Worm (Caenorhabditis elegans) whole organism, L4 larva: ENCODE measurements around the gene ZK177.9.

Source experiments
- D1046.2 ChIP-seq: fragments of 200-800 bp; sonication (Bioruptor generic); IDR thresholded peaks from 2 replicates; pipeline ENCODE4 v1.3.6; 2022; ENCODE audit warnings: missing genetic modification characterization, missing compliant biosample characterization
- F10B5.3 ChIP-seq: sonication (generic microtip); optimal IDR thresholded peaks from 2 replicates; lab custom pipeline; 2016; ENCODE audit warnings: mild to moderate bottlenecking, missing genetic modification characterization, missing compliant biosample characterization
- T20F7.1 ChIP-seq: fragments of 200-800 bp; sonication (Bioruptor generic); optimal IDR thresholded peaks from 2 replicates; lab custom pipeline; 2018; ENCODE audit warnings: mild to moderate bottlenecking, missing genetic modification characterization, missing compliant biosample characterization
- Y105C5A.15 ChIP-seq: fragments of 200-800 bp; sonication (Bioruptor generic); IDR thresholded peaks from 2 replicates; pipeline ENCODE4 v1.3.6; 2022; ENCODE audit warnings: missing genetic modification characterization, missing compliant biosample characterization
- Y48G9A.11 ChIP-seq: fragments of 200-800 bp; sonication (Bioruptor generic); IDR thresholded peaks from 2 replicates; pipeline ENCODE4 v1.3.6; 2022; ENCODE audit warnings: missing genetic modification reagents, missing genetic modification characterization, missing compliant biosample characterization
- Y5F2A.4 ChIP-seq: fragments of 200-800 bp; sonication (Bioruptor generic); optimal IDR thresholded peaks from 2 replicates; lab custom pipeline; 2018; ENCODE audit warnings: mild to moderate bottlenecking, missing genetic modification characterization, missing compliant biosample characterization
- aly-2 ChIP-seq: sonication (generic microtip); optimal IDR thresholded peaks from 2 replicates; lab custom pipeline; 2018; ENCODE audit warnings: missing biosample characterization, missing genetic modification characterization
- arid-1 ChIP-seq: fragments of 200-800 bp; sonication (Bioruptor generic); conservative IDR thresholded peaks from 2 replicates; pipeline ENCODE4 v1.3.6; 2022; ENCODE audit warnings: missing genetic modification reagents, missing genetic modification characterization, missing compliant biosample characterization
- ceh-28 ChIP-seq: fragments of 150-350 bp; optimal IDR thresholded peaks from 2 replicates; lab custom pipeline; 2014; ENCODE audit warnings: missing biosample characterization, missing genetic modification reagents, missing genetic modification characterization
- ceh-32 ChIP-seq: sonication (generic microtip); optimal IDR thresholded peaks from 2 replicates; lab custom pipeline; 2016; ENCODE audit warnings: mild to moderate bottlenecking, missing genetic modification characterization, missing compliant biosample characterization; ENCODE audit not compliant: poor library complexity
- ceh-44 ChIP-seq: fragments of 200-800 bp; sonication (Bioruptor generic); IDR thresholded peaks from 2 replicates; pipeline ENCODE4 v1.3.6; 2022; ENCODE audit warnings: missing genetic modification reagents, missing genetic modification characterization, missing compliant biosample characterization
- daf-16 ChIP-seq, 3 experiments: sonication (generic microtip); optimal IDR thresholded peaks; 2 replicates each; lab custom pipeline; 2016 to 2017; ENCODE audit warnings: missing genetic modification characterization in 3 of 3, missing genetic modification reagents in 3 of 3, mild to moderate bottlenecking in 2 of 3, missing compliant biosample characterization in 2 of 3, missing biosample characterization in 1 of 3, moderate library complexity in 1 of 3
- dmd-9 ChIP-seq: fragments of 200-800 bp; sonication (Bioruptor generic); IDR thresholded peaks from 2 replicates; pipeline ENCODE4 v1.3.6; 2022; ENCODE audit warnings: missing genetic modification reagents, missing genetic modification characterization, missing compliant biosample characterization
- duxl-1 ChIP-seq: sonication (generic microtip); optimal IDR thresholded peaks from 2 replicates; lab custom pipeline; 2016; ENCODE audit warnings: mild to moderate bottlenecking, missing genetic modification characterization, moderate library complexity, missing compliant biosample characterization; ENCODE audit not compliant: poor library complexity
- egl-43 ChIP-seq: fragments of 200-800 bp; sonication (Bioruptor generic); IDR thresholded peaks from 2 replicates; pipeline ENCODE4 v1.3.6; 2022; ENCODE audit warnings: missing genetic modification reagents, missing genetic modification characterization, missing compliant biosample characterization
- hif-1 ChIP-seq, 2 experiments: sonication (generic microtip); optimal IDR thresholded peaks; 2 replicates each; lab custom pipeline; 2016 to 2017; ENCODE audit warnings: missing compliant biosample characterization in 2 of 2, missing genetic modification characterization in 2 of 2, missing genetic modification reagents in 2 of 2, missing genotype in 2 of 2, mild to moderate bottlenecking in 1 of 2
- hlh-11 ChIP-seq: fragments of 200-800 bp; sonication (Bioruptor generic); optimal IDR thresholded peaks from 2 replicates; lab custom pipeline; 2018; ENCODE audit warnings: mild to moderate bottlenecking, missing genetic modification characterization, missing compliant biosample characterization
- hmg-1.1 ChIP-seq: fragments of 200-800 bp; sonication (Bioruptor generic); IDR thresholded peaks from 2 replicates; pipeline ENCODE4 v1.3.6; 2022; ENCODE audit warnings: missing genetic modification reagents, missing genetic modification characterization, missing compliant biosample characterization
- lim-7 ChIP-seq: fragments of 200-800 bp; sonication (Bioruptor generic); IDR thresholded peaks from 2 replicates; pipeline ENCODE4 v1.3.6; 2022; ENCODE audit warnings: missing genetic modification characterization, missing compliant biosample characterization
- lin-13 ChIP-seq: fragments of 150-350 bp; optimal IDR thresholded peaks from 2 replicates; lab custom pipeline; 2014; ENCODE audit warnings: missing biosample characterization, missing genetic modification reagents, missing genetic modification characterization
- madf-9 ChIP-seq: fragments of 200-800 bp; sonication (Bioruptor generic); conservative IDR thresholded peaks from 2 replicates; pipeline ENCODE4 v1.3.6; 2022; ENCODE audit warnings: missing genetic modification reagents, missing genetic modification characterization, missing compliant biosample characterization
- mep-1 ChIP-seq: fragments of 150-350 bp; sonication (generic microtip); optimal IDR thresholded peaks from 3 replicates; lab custom pipeline; 2014; ENCODE audit warnings: missing biosample characterization, missing genetic modification characterization
- mes-2 ChIP-seq: sonication (generic microtip); optimal IDR thresholded peaks from 2 replicates; lab custom pipeline; 2016; ENCODE audit warnings: missing genotype, mild to moderate bottlenecking, missing genetic modification characterization, missing compliant biosample characterization; ENCODE audit not compliant: poor library complexity, severe bottlenecking
- nhr-11 ChIP-seq: fragments of 150-350 bp; optimal IDR thresholded peaks from 2 replicates; lab custom pipeline; 2014; ENCODE audit warnings: missing biosample characterization, missing genetic modification characterization
- nhr-237 ChIP-seq: sonication (generic microtip); optimal IDR thresholded peaks from 2 replicates; lab custom pipeline; 2017; ENCODE audit warnings: missing biosample characterization, missing genetic modification characterization
- nhr-25 ChIP-seq: sonication (generic microtip); optimal IDR thresholded peaks from 2 replicates; lab custom pipeline; 2017; ENCODE audit warnings: missing genetic modification characterization, mild to moderate bottlenecking, missing compliant biosample characterization, antibody characterized with exemption, moderate library complexity, borderline replicate concordance; ENCODE audit not compliant: insufficient read depth
- nhr-41 ChIP-seq: fragments of 200-800 bp; sonication (Bioruptor generic); IDR thresholded peaks from 2 replicates; pipeline ENCODE4 v1.3.6; 2022; ENCODE audit warnings: missing genetic modification reagents, missing genetic modification characterization, missing compliant biosample characterization
- nhr-42 ChIP-seq: fragments of 200-800 bp; sonication (Bioruptor generic); IDR thresholded peaks from 2 replicates; pipeline ENCODE4 v1.3.6; 2022; ENCODE audit warnings: missing genetic modification characterization, missing compliant biosample characterization
- nhr-48 ChIP-seq: sonication (generic microtip); optimal IDR thresholded peaks from 2 replicates; lab custom pipeline; 2016; ENCODE audit warnings: mild to moderate bottlenecking, missing genetic modification characterization, missing compliant biosample characterization
- pha-4 ChIP-seq, 2 experiments: fragments of 150-350 bp in 1 of 2; fragments of 200-800 bp in 1 of 2; sonication (Bioruptor generic) in 1 of 2; IDR thresholded peaks in 1 of 2; optimal IDR thresholded peaks in 1 of 2; 2 replicates each; pipeline versions ENCODE4 v1.3.6 to Lab custom; 2014 to 2022; ENCODE audit warnings: missing genetic modification characterization in 2 of 2, missing genetic modification reagents in 2 of 2, missing biosample characterization in 1 of 2, missing compliant biosample characterization in 1 of 2
- saeg-2 ChIP-seq: fragments of 200-800 bp; sonication (Bioruptor generic); IDR thresholded peaks from 2 replicates; pipeline ENCODE4 v1.3.6; 2022; ENCODE audit warnings: missing genetic modification reagents, missing genetic modification characterization, missing compliant biosample characterization
- snpc-4 ChIP-seq: fragments of 150-350 bp; optimal IDR thresholded peaks from 2 replicates; lab custom pipeline; 2014; ENCODE audit warnings: missing biosample characterization, missing genetic modification characterization
- spr-3 ChIP-seq: fragments of 200-800 bp; sonication (Bioruptor generic); optimal IDR thresholded peaks from 2 replicates; lab custom pipeline; 2018; ENCODE audit warnings: mild to moderate bottlenecking, missing genetic modification characterization, missing compliant biosample characterization
- zfp-3 ChIP-seq: fragments of 200-800 bp; sonication (Bioruptor generic); conservative IDR thresholded peaks from 2 replicates; pipeline ENCODE4 v1.3.6; 2022; ENCODE audit warnings: missing genetic modification reagents, missing genetic modification characterization, missing compliant biosample characterization
- zip-11 ChIP-seq: fragments of 200-800 bp; sonication (Bioruptor generic); IDR thresholded peaks from 2 replicates; pipeline ENCODE4 v1.3.6; 2022; ENCODE audit warnings: missing genetic modification characterization, missing compliant biosample characterization

Gene ZK177.9

DNA sequence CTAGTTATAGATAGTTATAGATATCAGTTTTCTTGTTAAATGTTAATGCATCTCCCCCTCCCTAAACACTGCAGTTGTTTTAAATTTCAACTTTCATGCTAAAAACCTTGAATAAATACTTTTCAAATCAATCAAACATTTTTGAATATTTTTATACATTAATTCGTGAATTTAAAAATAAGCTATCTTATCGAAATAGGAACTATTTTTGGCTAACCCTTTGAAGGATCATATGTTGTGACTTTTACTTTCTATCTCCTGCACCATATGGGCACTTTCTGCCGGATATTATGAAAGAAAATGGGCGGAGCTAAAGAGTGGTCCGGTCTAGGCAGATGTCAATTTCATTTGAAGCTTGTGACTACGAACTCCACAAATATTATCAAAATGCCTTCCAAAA, 5.1 kb upstream of the ZK177.9 start, which contains the start of gene ZK177.11:
Gene ZK177.11 (plus strand): TSS at position 301 of the 400 bp plus-strand sequence.
- TF ChIP-seq ceh-32 (tag; lab: Kevin White, UChicago) = no peak
- no peak for TF ChIP-seq lim-7 (GFP tag; lab: Robert Waterston, UW)
- TF ChIP-seq Y105C5A.15 (GFP tag; lab: Robert Waterston, UW) = no peak
- TF ChIP-seq madf-9 (GFP tag; lab: Robert Waterston, UW) = no peak
- TF ChIP-seq nhr-48 (tag; lab: Kevin White, UChicago) = no peak
- TF ChIP-seq ceh-44 (GFP tag; lab: Robert Waterston, UW) = no peak
- TF ChIP-seq daf-16 (GFP tag; optimal IDR thresholded peaks at IDR 0.05; lab: Kevin White, UChicago) = no peak
- no peak for TF ChIP-seq daf-16 (tag; optimal IDR thresholded peaks at IDR 0.05; lab: Kevin White, UChicago)
- no peak for TF ChIP-seq dmd-9 (GFP tag; lab: Robert Waterston, UW)
- TF ChIP-seq duxl-1 (tag; lab: Kevin White, UChicago) = no peak
- no peak for TF ChIP-seq hmg-1.1 (GFP tag; lab: Robert Waterston, UW)
- no peak for TF ChIP-seq pha-4 (GFP tag; IDR thresholded peaks at IDR 0.05; lab: Robert Waterston, UW)
- TF ChIP-seq pha-4 (tag; optimal IDR thresholded peaks at IDR 0.05; lab: Kevin White, UChicago) = no peak
- TF ChIP-seq spr-3 (GFP tag; lab: Kevin White, UChicago) = no peak

DNA sequence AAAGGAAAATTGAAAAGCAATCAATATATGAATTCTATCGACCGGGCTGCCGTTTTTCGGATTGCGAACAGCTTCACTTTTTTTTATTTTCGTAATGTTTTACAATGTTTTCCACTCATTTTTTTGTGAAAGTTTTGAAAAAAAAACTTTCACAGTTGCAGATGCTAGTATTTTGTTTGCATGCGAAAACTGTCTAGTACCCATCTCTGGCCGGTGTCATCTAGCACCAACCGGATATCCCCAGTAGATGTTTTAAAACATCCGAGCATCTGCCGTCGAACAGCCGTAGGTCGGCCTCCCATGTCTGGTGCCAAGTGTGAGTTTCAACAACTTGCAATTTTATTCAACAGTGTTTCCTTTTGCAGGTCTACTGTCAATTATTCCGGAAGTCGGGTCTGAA, 3.9 kb upstream of the ZK177.9 start, which contains the start of gene ZK177.12:
Gene ZK177.12 (plus strand): TSS at position 301 of the 400 bp plus-strand sequence.
- TF ChIP-seq egl-43 (GFP tag; lab: Robert Waterston, UW) (no peak), T20F7.1 (GFP tag; lab: Kevin White, UChicago) (no peak), lin-13 (GFP tag; lab: Kevin White, UChicago) (no peak), F10B5.3 (no peak), nhr-41 (GFP tag; lab: Robert Waterston, UW) (no peak), hlh-11 (tag; lab: Kevin White, UChicago) (no peak), nhr-42 (no peak), ceh-32 (tag; lab: Kevin White, UChicago) (no peak)

DNA sequence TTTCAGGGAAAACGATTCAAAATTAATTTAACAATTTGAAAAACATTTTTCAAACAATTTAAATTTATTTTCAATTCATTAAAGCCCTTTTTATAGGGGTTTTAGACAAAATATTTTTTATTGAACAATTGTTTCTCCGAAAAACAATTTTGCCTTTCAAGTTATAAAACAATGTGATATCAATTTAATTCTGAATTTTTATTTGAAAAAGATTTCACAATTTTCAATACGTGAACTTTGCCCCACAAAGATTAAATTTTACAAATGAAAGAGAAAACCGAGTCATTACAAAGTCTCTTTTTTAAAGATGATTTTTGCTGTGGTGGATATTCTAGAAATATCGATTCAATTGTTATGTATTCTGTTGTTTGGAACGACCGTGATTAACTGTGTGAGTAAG, 1.4 kb upstream of the ZK177.9 start, which contains the start of gene ZK177.2:
Gene ZK177.2 (plus strand): TSS at position 301 of the 400 bp plus-strand sequence.
- TF ChIP-seq mes-2 (tag; lab: Kevin White, UChicago) = no peak

DNA sequence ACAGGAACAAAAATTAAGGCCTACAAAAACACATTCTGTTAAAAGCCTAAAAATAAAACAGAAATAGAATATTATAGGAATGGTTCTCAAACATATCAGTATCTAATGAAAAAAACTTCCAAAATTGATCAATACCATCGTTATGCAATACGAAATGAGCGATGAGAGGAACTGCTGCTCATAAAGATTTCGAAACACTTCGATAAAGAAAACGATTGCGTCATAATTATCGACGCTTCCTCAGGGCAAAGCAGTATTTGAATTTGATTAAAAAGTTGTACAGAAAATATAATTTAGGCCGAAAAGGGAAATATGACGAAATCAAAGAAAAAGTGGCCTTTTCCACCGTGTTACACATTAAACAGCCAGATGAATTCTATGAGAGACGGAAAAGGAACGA, 512 bp upstream of the ZK177.9 start:
- TF ChIP-seq daf-16 (GFP tag; optimal IDR thresholded peaks at IDR 0.05; lab: Kevin White, UChicago) (no peak), daf-16 (tag; optimal IDR thresholded peaks at IDR 0.05; lab: Kevin White, UChicago) (no peak), D1046.2 (GFP tag; lab: Robert Waterston, UW) (no peak), nhr-11 (no peak), mep-1 (tag; lab: Kevin White, UChicago) (no peak), nhr-25 (tag; lab: Kevin White, UChicago) (no peak), zfp-3 (GFP tag; lab: Robert Waterston, UW) (no peak), snpc-4 (tag; lab: Kevin White, UChicago) (no peak), ceh-28 (tag; lab: Kevin White, UChicago) (no peak), egl-43 (GFP tag; lab: Robert Waterston, UW) (no peak), Y105C5A.15 (GFP tag; lab: Robert Waterston, UW) (no peak), nhr-237 (tag; lab: Kevin White, UChicago) (no peak), Y48G9A.11 (no peak), hif-1 (tag; optimal IDR thresholded peaks at IDR 0.05; lab: Kevin White, UChicago) (no peak), Y5F2A.4 (no peak), zip-11 (GFP tag; lab: Robert Waterston, UW) (no peak), aly-2 (tag; lab: Kevin White, UChicago) (no peak), saeg-2 (no peak), arid-1 (GFP tag; lab: Robert Waterston, UW) (no peak)
